Worm (Caenorhabditis elegans): Measurements from ENCODE around the gene srh-167.

- TF ChIP-seq nhr-237 (tag; optimal IDR thresholded peaks at IDR 0.05) (no peak), mdl-1 (tag; optimal IDR thresholded peaks at IDR 0.05) (no peak), ztf-11 (tag; optimal IDR thresholded peaks at IDR 0.05) (no peak), elt-3 (tag; optimal IDR thresholded peaks at IDR 0.05) (no peak), snu-23 (GFP tag; optimal IDR thresholded peaks at IDR 0.05) (no peak), tbx-2 (tag; optimal IDR thresholded peaks at IDR 0.05) (no peak), zip-4 (GFP tag; optimal IDR thresholded peaks at IDR 0.05) (no peak), jun-1 (tag; optimal IDR thresholded peaks at IDR 0.05) (no peak)
Measured at ce11 chrV:16342258-16342618, 8.7 kb downstream of the srh-167 start, which contains the start of gene nhr-193.
